Worm (Caenorhabditis elegans) whole organism, L3 larva: ENCODE results near the gene K01A6.4.

Source experiments
- elt-1 ChIP-seq: fragments of 150-350 bp; optimal IDR thresholded peaks from 2 replicates; lab custom pipeline; 2014; ENCODE audit warnings: missing biosample characterization, missing genetic modification characterization
- elt-2 ChIP-seq: sonication (generic microtip); optimal IDR thresholded peaks from 2 replicates; lab custom pipeline; 2016; ENCODE audit warnings: missing genetic modification reagents, mild to moderate bottlenecking, missing genetic modification characterization, missing compliant biosample characterization
- lsy-12 ChIP-seq: sonication (generic microtip); optimal IDR thresholded peaks from 2 replicates; lab custom pipeline; 2016; ENCODE audit warnings: mild to moderate bottlenecking, missing genetic modification characterization, missing compliant biosample characterization
- mdl-1 ChIP-seq: fragments of 150-350 bp; optimal IDR thresholded peaks from 2 replicates; lab custom pipeline; 2014; ENCODE audit warnings: missing biosample characterization, missing genetic modification characterization
- nhr-12 ChIP-seq: fragments of 150-350 bp; optimal IDR thresholded peaks from 2 replicates; lab custom pipeline; 2014; ENCODE audit warnings: missing biosample characterization, missing genetic modification characterization
- nhr-67 ChIP-seq: fragments of 150-350 bp; optimal IDR thresholded peaks from 2 replicates; lab custom pipeline; 2014; ENCODE audit warnings: missing biosample characterization, missing genetic modification characterization
- snpc-4 ChIP-seq: fragments of 150-350 bp; optimal IDR thresholded peaks from 2 replicates; lab custom pipeline; 2014; ENCODE audit warnings: missing biosample characterization, missing genetic modification characterization
- unc-39 ChIP-seq: sonication (generic microtip); optimal IDR thresholded peaks from 4 replicates; lab custom pipeline; 2017; ENCODE audit warnings: missing biosample characterization, missing genetic modification characterization
- ztf-4 ChIP-seq: fragments of 150-350 bp; optimal IDR thresholded peaks from 2 replicates; lab custom pipeline; 2014; ENCODE audit warnings: missing biosample characterization, missing genetic modification characterization

DNA sequence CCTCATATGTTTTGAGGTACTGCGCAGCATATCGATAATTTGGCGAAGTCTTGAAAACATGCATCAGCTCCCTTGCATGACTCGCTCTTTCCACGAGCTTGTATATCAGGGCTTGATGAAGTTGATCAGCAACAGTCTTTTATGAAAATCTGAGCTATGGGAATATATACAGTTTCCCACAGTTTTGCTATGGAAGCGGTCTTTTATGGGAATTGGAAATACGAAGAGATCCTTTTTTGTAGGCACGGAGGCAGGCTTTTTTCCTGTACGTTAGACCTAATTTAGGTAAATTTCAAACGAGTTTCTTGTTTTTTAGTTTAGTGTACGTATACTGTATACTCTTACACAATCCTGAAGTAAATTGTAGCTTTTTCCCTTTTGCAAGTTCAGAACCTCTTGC, 15.8 kb upstream of the K01A6.4 start, which contains the start of gene T12A7.9:
- TF ChIP-seq snpc-4 (tag; lab: Kevin White, UChicago): no peak
- no peak for TF ChIP-seq nhr-67 (tag; lab: Kevin White, UChicago)
- TF ChIP-seq elt-2 (tag; lab: Kevin White, UChicago): peak; percentile 26
- no peak for TF ChIP-seq unc-39 (tag; lab: Kevin White, UChicago)
- no peak for TF ChIP-seq ztf-4
- no peak for TF ChIP-seq nhr-12 (tag; lab: Kevin White, UChicago)
- no peak for TF ChIP-seq elt-1 (tag; lab: Kevin White, UChicago)
- TF ChIP-seq lsy-12 (tag; lab: Kevin White, UChicago): no peak
- no peak for TF ChIP-seq mdl-1 (tag; lab: Kevin White, UChicago)
